Worm (Caenorhabditis elegans) whole organism, L4/young adult: ENCODE measurements around the gene rnh-1.1.

ENCODE experiments used
- W03F9.2 ChIP-seq: fragments of 150-350 bp; optimal IDR thresholded peaks from 2 replicates; lab custom pipeline; 2014; ENCODE audit warnings: missing biosample characterization, missing genetic modification characterization
- dao-5 ChIP-seq: sonication (generic microtip); optimal IDR thresholded peaks from 2 replicates; lab custom pipeline; 2016; ENCODE audit warnings: missing genotype, missing genetic modification characterization, moderate library complexity, missing compliant biosample characterization
- him-1 ChIP-seq: sonication (generic microtip); optimal IDR thresholded peaks from 2 replicates; lab custom pipeline; 2016; ENCODE audit warnings: missing genotype, missing genetic modification reagents, missing genetic modification characterization, missing compliant biosample characterization

DNA sequence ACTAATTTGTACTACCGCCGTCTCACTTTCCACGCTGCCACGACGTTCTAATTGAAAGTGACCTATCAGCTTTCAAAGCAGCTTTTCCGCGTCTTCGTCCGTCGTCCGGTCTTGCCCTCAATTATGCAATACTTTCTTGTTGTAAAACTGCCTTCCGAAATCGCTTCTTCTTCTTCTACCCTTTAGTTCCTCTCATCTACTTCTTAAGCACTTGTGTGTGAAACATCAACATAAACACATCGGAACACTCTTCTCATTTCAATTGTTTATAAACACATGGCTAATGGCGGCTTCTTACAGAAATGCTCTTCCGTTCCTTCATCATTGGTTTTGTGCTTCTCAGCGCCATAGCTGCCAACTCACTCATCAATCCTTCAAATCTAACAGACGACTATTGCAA is 44.8 kb downstream of the rnh-1.1 start, which contains the start of gene F35D2.3:
- TF ChIP-seq him-1 (tag; lab: Kevin White, UChicago) = no peak
- no peak for TF ChIP-seq W03F9.2 (tag; lab: Kevin White, UChicago)
- TF ChIP-seq dao-5 (tag; lab: Kevin White, UChicago) = no peak
